Worm (Caenorhabditis elegans) whole organism, L4 larva: ENCODE results near the gene T03F6.4.

ENCODE experiments used
- D1046.2 ChIP-seq: fragments of 200-800 bp; sonication (Bioruptor generic); IDR thresholded peaks from 2 replicates; pipeline ENCODE4 v1.3.6; 2022; ENCODE audit warnings: missing genetic modification characterization, missing compliant biosample characterization
- F10B5.3 ChIP-seq: sonication (generic microtip); optimal IDR thresholded peaks from 2 replicates; lab custom pipeline; 2016; ENCODE audit warnings: mild to moderate bottlenecking, missing genetic modification characterization, missing compliant biosample characterization
- F26F4.8 ChIP-seq: fragments of 200-800 bp; sonication (Bioruptor generic); conservative IDR thresholded peaks from 2 replicates; pipeline ENCODE4 v1.3.6; 2022; ENCODE audit warnings: missing genetic modification characterization, missing compliant biosample characterization
- R02D3.7 ChIP-seq: fragments of 150-350 bp; sonication (generic microtip); optimal IDR thresholded peaks from 3 replicates; lab custom pipeline; 2014; ENCODE audit warnings: missing biosample characterization, missing genetic modification characterization
- T20F7.1 ChIP-seq: fragments of 200-800 bp; sonication (Bioruptor generic); optimal IDR thresholded peaks from 2 replicates; lab custom pipeline; 2018; ENCODE audit warnings: mild to moderate bottlenecking, missing genetic modification characterization, missing compliant biosample characterization
- T26A8.4 ChIP-seq: fragments of 200-800 bp; sonication (Bioruptor generic); IDR thresholded peaks from 2 replicates; pipeline ENCODE4 v1.3.6; 2022; ENCODE audit warnings: missing genetic modification characterization, missing compliant biosample characterization
- Y105C5A.15 ChIP-seq: fragments of 200-800 bp; sonication (Bioruptor generic); IDR thresholded peaks from 2 replicates; pipeline ENCODE4 v1.3.6; 2022; ENCODE audit warnings: missing genetic modification characterization, missing compliant biosample characterization
- Y75B8A.6 ChIP-seq: fragments of 200-800 bp; sonication (Bioruptor generic); IDR thresholded peaks from 2 replicates; pipeline ENCODE4 v1.3.6; 2022; ENCODE audit warnings: missing genetic modification reagents, missing genetic modification characterization, missing compliant biosample characterization
- ZK337.2 ChIP-seq: fragments of 200-800 bp; sonication (Bioruptor generic); IDR thresholded peaks from 2 replicates; pipeline ENCODE4 v1.3.6; 2022; ENCODE audit warnings: missing genetic modification reagents, missing genetic modification characterization, missing compliant biosample characterization
- ZK546.5 ChIP-seq, 2 experiments: sonication (generic microtip); optimal IDR thresholded peaks; 2 replicates each; lab custom pipeline; 2017; ENCODE audit warnings: missing biosample characterization in 2 of 2, missing genetic modification characterization in 2 of 2
- aha-1 ChIP-seq: fragments of 150-350 bp; peaks from one replicate; lab custom pipeline; 2014; ENCODE audit warnings: missing biosample characterization, missing genetic modification characterization
- attf-4 ChIP-seq: sonication (generic microtip); optimal IDR thresholded peaks from 3 replicates; lab custom pipeline; 2017; ENCODE audit warnings: missing biosample characterization, missing genetic modification characterization
- ceh-28 ChIP-seq: fragments of 150-350 bp; optimal IDR thresholded peaks from 2 replicates; lab custom pipeline; 2014; ENCODE audit warnings: missing biosample characterization, missing genetic modification reagents, missing genetic modification characterization
- ceh-82 ChIP-seq: sonication (generic microtip); optimal IDR thresholded peaks from 2 replicates; lab custom pipeline; 2017; ENCODE audit warnings: missing biosample characterization, missing genetic modification characterization
- ctbp-1 ChIP-seq: fragments of 200-800 bp; sonication (Bioruptor generic); IDR thresholded peaks from 2 replicates; pipeline ENCODE4 v1.3.6; 2022; ENCODE audit warnings: missing genetic modification reagents, missing genetic modification characterization, missing compliant biosample characterization
- daf-12 ChIP-seq: fragments of 150-350 bp; optimal IDR thresholded peaks from 2 replicates; lab custom pipeline; 2014; ENCODE audit warnings: missing biosample characterization, missing genetic modification reagents, missing genetic modification characterization
- daf-19 ChIP-seq: fragments of 200-800 bp; sonication (Bioruptor generic); conservative IDR thresholded peaks from 2 replicates; pipeline ENCODE4 v1.3.6; 2022; ENCODE audit warnings: missing genetic modification characterization, missing compliant biosample characterization
- dmd-6 ChIP-seq: fragments of 200-800 bp; sonication (Bioruptor generic); IDR thresholded peaks from 2 replicates; pipeline ENCODE4 v1.3.6; 2022; ENCODE audit warnings: missing genetic modification reagents, missing genetic modification characterization, missing compliant biosample characterization
- dmd-8 ChIP-seq: fragments of 200-800 bp; sonication (Bioruptor generic); IDR thresholded peaks from 2 replicates; pipeline ENCODE4 v1.3.6; 2022; ENCODE audit warnings: missing genetic modification characterization, missing compliant biosample characterization
- duxl-1 ChIP-seq: sonication (generic microtip); optimal IDR thresholded peaks from 2 replicates; lab custom pipeline; 2016; ENCODE audit warnings: mild to moderate bottlenecking, missing genetic modification characterization, moderate library complexity, missing compliant biosample characterization; ENCODE audit not compliant: poor library complexity
- fkh-10 ChIP-seq: fragments of 150-350 bp; optimal IDR thresholded peaks from 2 replicates; lab custom pipeline; 2014; ENCODE audit warnings: missing biosample characterization, missing genetic modification reagents, missing genetic modification characterization
- fos-1 ChIP-seq: fragments of 150-350 bp; optimal IDR thresholded peaks from 2 replicates; lab custom pipeline; 2014; ENCODE audit warnings: missing biosample characterization, missing genetic modification characterization
- gei-8 ChIP-seq: fragments of 200-800 bp; sonication (Bioruptor generic); optimal IDR thresholded peaks from 2 replicates; lab custom pipeline; 2018; ENCODE audit warnings: mild to moderate bottlenecking, missing genetic modification characterization, missing compliant biosample characterization
- hif-1 ChIP-seq, 2 experiments: sonication (generic microtip); optimal IDR thresholded peaks; 2 replicates each; lab custom pipeline; 2016 to 2017; ENCODE audit warnings: missing compliant biosample characterization in 2 of 2, missing genetic modification characterization in 2 of 2, missing genetic modification reagents in 2 of 2, missing genotype in 2 of 2, mild to moderate bottlenecking in 1 of 2
- lin-13 ChIP-seq: fragments of 150-350 bp; optimal IDR thresholded peaks from 2 replicates; lab custom pipeline; 2014; ENCODE audit warnings: missing biosample characterization, missing genetic modification reagents, missing genetic modification characterization
- lin-15B ChIP-seq: fragments of 150-350 bp; sonication (generic microtip); optimal IDR thresholded peaks from 3 replicates; lab custom pipeline; 2014; ENCODE audit warnings: missing biosample characterization, missing genetic modification characterization
- lsy-2 ChIP-seq, 2 experiments: fragments of 150-350 bp in 1 of 2; sonication (generic microtip) in 1 of 2; optimal IDR thresholded peaks; 2 replicates each; lab custom pipeline; 2014 to 2017; ENCODE audit warnings: missing biosample characterization in 2 of 2, missing genetic modification characterization in 2 of 2
- mdt-29 ChIP-seq: fragments of 200-800 bp; sonication (Bioruptor generic); IDR thresholded peaks from 2 replicates; pipeline ENCODE4 v1.3.6; 2022; ENCODE audit warnings: missing genetic modification reagents, missing genetic modification characterization, missing compliant biosample characterization
- mep-1 ChIP-seq: fragments of 150-350 bp; sonication (generic microtip); optimal IDR thresholded peaks from 3 replicates; lab custom pipeline; 2014; ENCODE audit warnings: missing biosample characterization, missing genetic modification characterization
- mes-2 ChIP-seq: sonication (generic microtip); optimal IDR thresholded peaks from 2 replicates; lab custom pipeline; 2016; ENCODE audit warnings: missing genotype, mild to moderate bottlenecking, missing genetic modification characterization, missing compliant biosample characterization; ENCODE audit not compliant: poor library complexity, severe bottlenecking
- nhr-10 ChIP-seq: fragments of 150-350 bp; optimal IDR thresholded peaks from 2 replicates; lab custom pipeline; 2014; ENCODE audit warnings: missing biosample characterization, missing genetic modification characterization
- nhr-41 ChIP-seq: fragments of 200-800 bp; sonication (Bioruptor generic); IDR thresholded peaks from 2 replicates; pipeline ENCODE4 v1.3.6; 2022; ENCODE audit warnings: missing genetic modification reagents, missing genetic modification characterization, missing compliant biosample characterization
- nhr-6 ChIP-seq: fragments of 150-350 bp; optimal IDR thresholded peaks from 2 replicates; lab custom pipeline; 2014; ENCODE audit warnings: missing biosample characterization, missing genetic modification characterization
- nhr-76 ChIP-seq: fragments of 150-350 bp; optimal IDR thresholded peaks from 2 replicates; lab custom pipeline; 2014; ENCODE audit warnings: missing biosample characterization, missing genetic modification characterization
- pha-4 ChIP-seq, 2 experiments: fragments of 150-350 bp in 1 of 2; fragments of 200-800 bp in 1 of 2; sonication (Bioruptor generic) in 1 of 2; IDR thresholded peaks in 1 of 2; optimal IDR thresholded peaks in 1 of 2; 2 replicates each; pipeline versions ENCODE4 v1.3.6 to Lab custom; 2014 to 2022; ENCODE audit warnings: missing genetic modification characterization in 2 of 2, missing genetic modification reagents in 2 of 2, missing biosample characterization in 1 of 2, missing compliant biosample characterization in 1 of 2
- sdz-12 ChIP-seq: fragments of 200-800 bp; sonication (Bioruptor generic); optimal IDR thresholded peaks from 2 replicates; lab custom pipeline; 2018; ENCODE audit warnings: mild to moderate bottlenecking, missing genetic modification characterization, missing compliant biosample characterization
- set-16 ChIP-seq: fragments of 200-800 bp; sonication (Bioruptor generic); IDR thresholded peaks from 2 replicates; pipeline ENCODE4 v1.3.6; 2022; ENCODE audit warnings: missing genetic modification reagents, missing genetic modification characterization, missing compliant biosample characterization
- skn-1 ChIP-seq: fragments of 150-350 bp; optimal IDR thresholded peaks from 2 replicates; lab custom pipeline; 2014; ENCODE audit warnings: missing biosample characterization, missing genetic modification characterization
- snpc-1.2 ChIP-seq: fragments of 200-800 bp; sonication (Bioruptor generic); IDR thresholded peaks from 2 replicates; pipeline ENCODE4 v1.3.6; 2022; ENCODE audit warnings: missing genetic modification reagents, missing genetic modification characterization, missing compliant biosample characterization
- snpc-4 ChIP-seq: fragments of 150-350 bp; optimal IDR thresholded peaks from 2 replicates; lab custom pipeline; 2014; ENCODE audit warnings: missing biosample characterization, missing genetic modification characterization
- spr-1 ChIP-seq: sonication (generic microtip); optimal IDR thresholded peaks from 2 replicates; lab custom pipeline; 2016; ENCODE audit warnings: mild to moderate bottlenecking, missing genetic modification characterization, missing compliant biosample characterization
- tag-97 ChIP-seq: fragments of 200-800 bp; sonication (Bioruptor generic); IDR thresholded peaks from 2 replicates; pipeline ENCODE4 v1.3.6; 2022; ENCODE audit warnings: missing genetic modification characterization, missing compliant biosample characterization
- unc-39 ChIP-seq: sonication (generic microtip); optimal IDR thresholded peaks from 2 replicates; lab custom pipeline; 2017; ENCODE audit warnings: missing biosample characterization, missing genetic modification characterization
- unc-62 ChIP-seq, 3 experiments: fragments of 150-350 bp in 1 of 3; sonication (generic microtip); optimal IDR thresholded peaks in 2 of 3; peaks in 1 of 3; 1 replicate in 1 of 3; 2 replicates in 2 of 3; lab custom pipeline; 2014 to 2017; ENCODE audit warnings: missing biosample characterization in 3 of 3, missing genetic modification characterization in 3 of 3, missing genetic modification reagents in 3 of 3, missing genotype in 1 of 3
- ztf-11 ChIP-seq: fragments of 150-350 bp; optimal IDR thresholded peaks from 2 replicates; lab custom pipeline; 2014; ENCODE audit warnings: missing biosample characterization, missing genetic modification characterization
- ztf-7 ChIP-seq: fragments of 150-350 bp; optimal IDR thresholded peaks from 2 replicates; lab custom pipeline; 2014; ENCODE audit warnings: missing biosample characterization, missing genetic modification characterization

The T03F6.4 gene

ce11 chrIII:13342079-13342734 is 43.7 kb upstream of the T03F6.4 start, which contains the start of gene dro-1:
Gene dro-1 (plus strand): TSS chrIII:13342684.
- TF ChIP-seq ctbp-1 (GFP tag; lab: Robert Waterston, UW) (no peak), unc-62 (GFP tag; optimal IDR thresholded peaks at IDR 0.05 in 1 of 2; lab: Kevin White, UChicago) (peak in 1 of 2 experiments; percentile 93), unc-62 (tag; optimal IDR thresholded peaks at IDR 0.05; lab: Kevin White, UChicago) (no peak)

ce11 chrIII:13343117-13343516 is 42.8 kb upstream of the T03F6.4 start, which contains the start of gene ife-1:
Gene ife-1 (plus strand): TSS chrIII:13343417.
- no peak for TF ChIP-seq Y75B8A.6 (GFP tag; lab: Robert Waterston, UW)
- no peak for TF ChIP-seq sdz-12 (GFP tag; lab: Kevin White, UChicago)
- no peak for TF ChIP-seq mes-2 (tag; lab: Kevin White, UChicago)
- TF ChIP-seq ceh-82, result no peak
- no peak for TF ChIP-seq lin-15B
- TF ChIP-seq ztf-7, result no peak
- TF ChIP-seq F26F4.8 (GFP tag; lab: Robert Waterston, UW), result no peak
- TF ChIP-seq attf-4 (tag; lab: Kevin White, UChicago), result no peak
- TF ChIP-seq pha-4 (GFP tag; IDR thresholded peaks at IDR 0.05; lab: Robert Waterston, UW), result no peak
- no peak for TF ChIP-seq pha-4 (tag; optimal IDR thresholded peaks at IDR 0.05; lab: Kevin White, UChicago)
- no peak for TF ChIP-seq ZK546.5 (tag; optimal IDR thresholded peaks at IDR 0.05; lab: Kevin White, UChicago)
- no peak for TF ChIP-seq gei-8 (GFP tag; lab: Kevin White, UChicago)
- TF ChIP-seq daf-12 (tag; lab: Kevin White, UChicago), result no peak
- TF ChIP-seq ZK337.2 (GFP tag; lab: Robert Waterston, UW), result no peak

- no peak for TF ChIP-seq T26A8.4 (GFP tag; lab: Robert Waterston, UW)
- TF ChIP-seq mep-1 (tag; lab: Kevin White, UChicago), result no peak
- no peak for TF ChIP-seq hif-1 (tag; optimal IDR thresholded peaks at IDR 0.05; lab: Kevin White, UChicago)
- TF ChIP-seq D1046.2, result no peak
- no peak for TF ChIP-seq snpc-4 (tag; lab: Kevin White, UChicago)
- TF ChIP-seq skn-1 (tag; lab: Kevin White, UChicago), result no peak
- TF ChIP-seq lsy-2 (tag; optimal IDR thresholded peaks at IDR 0.05; lab: Kevin White, UChicago), result no peak
- TF ChIP-seq Y105C5A.15 (GFP tag; lab: Robert Waterston, UW), result peak; percentile 67; the same call in 1 of the 2 replicates
- TF ChIP-seq dmd-8, result 0 out of 2 replicates have a peak, but pooled peaks have one; percentile 14
- TF ChIP-seq nhr-41 (GFP tag; lab: Robert Waterston, UW), result no peak
- peak; percentile 61 for TF ChIP-seq aha-1 (tag; lab: Kevin White, UChicago)
- no peak for TF ChIP-seq nhr-10 (tag; lab: Kevin White, UChicago)
- TF ChIP-seq nhr-6 (tag; lab: Kevin White, UChicago), result no peak
- TF ChIP-seq fos-1 (tag; lab: Kevin White, UChicago), result no peak
- TF ChIP-seq spr-1 (tag; lab: Kevin White, UChicago), result no peak
- TF ChIP-seq F10B5.3 (tag; lab: Kevin White, UChicago), result no peak
- TF ChIP-seq unc-39 (tag; lab: Kevin White, UChicago), result no peak
- no peak for TF ChIP-seq tag-97
- no peak for TF ChIP-seq nhr-76 (tag; lab: Kevin White, UChicago)
- peak; percentile 14; the same call in 1 of the 2 replicates for TF ChIP-seq snpc-1.2
- no peak for TF ChIP-seq daf-19
- no peak for TF ChIP-seq fkh-10 (GFP tag; lab: Kevin White, UChicago)
- no peak for TF ChIP-seq mdt-29 (GFP tag; lab: Robert Waterston, UW)
- no peak for TF ChIP-seq duxl-1
- no peak for TF ChIP-seq ceh-28 (tag; lab: Kevin White, UChicago)
- no peak for TF ChIP-seq Y75B8A.6 (GFP tag; lab: Robert Waterston, UW)
- no peak for TF ChIP-seq R02D3.7 (tag; lab: Kevin White, UChicago)
- TF ChIP-seq ztf-11, result no peak
- TF ChIP-seq dmd-6 (GFP tag; lab: Robert Waterston, UW), result no peak
- no peak for TF ChIP-seq ZK337.2 (GFP tag; lab: Robert Waterston, UW)
- 0 out of 2 replicates have a peak, but pooled peaks have one; percentile 4 for TF ChIP-seq set-16 (GFP tag; lab: Robert Waterston, UW)
- no peak for TF ChIP-seq T20F7.1 (GFP tag; lab: Kevin White, UChicago)
- no peak for TF ChIP-seq lin-13 (GFP tag; lab: Kevin White, UChicago)
Measured at ce11 chrIII:13343562-13344139, 42.3 kb upstream of the T03F6.4 start.
